Worm (Caenorhabditis elegans): ENCODE measurements around the gene gst-15.

DNA sequence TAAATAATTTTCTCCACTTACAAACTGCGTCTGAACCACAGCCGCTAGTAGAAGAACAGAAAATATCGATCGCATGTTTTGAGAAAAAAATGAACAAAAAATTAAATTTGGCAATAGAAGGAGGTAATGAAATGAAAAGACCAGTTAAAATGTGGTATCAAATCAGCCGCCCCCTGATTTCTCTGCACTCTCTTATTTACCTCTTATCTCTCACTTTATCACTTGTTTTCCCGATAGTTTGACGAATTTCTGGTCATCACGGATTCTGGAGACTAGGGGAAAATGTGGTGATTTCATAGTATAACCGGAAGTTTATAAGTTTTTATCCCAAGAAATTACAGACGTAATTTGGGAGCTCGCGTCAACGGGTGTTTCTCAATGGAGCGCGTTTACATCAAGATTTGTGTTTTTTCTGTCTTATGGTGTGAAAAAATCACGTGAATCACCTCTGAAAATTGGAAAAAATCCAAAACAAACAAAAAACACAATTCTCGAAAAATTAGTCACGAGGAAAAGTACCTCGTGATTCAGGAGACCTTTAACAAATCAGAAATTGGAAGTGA is 19.3 kb downstream of the gst-15 start, which contains the start of gene clec-146:
- TF ChIP-seq snpc-4 (tag; optimal IDR thresholded peaks at IDR 0.05), result no peak
- TF ChIP-seq nhr-90 (tag; optimal IDR thresholded peaks at IDR 0.05; ENCODE audit: poor library complexity), result no peak
- no peak for TF ChIP-seq ceh-8 (GFP tag; optimal IDR thresholded peaks at IDR 0.05)
- TF ChIP-seq zag-1 (tag; optimal IDR thresholded peaks at IDR 0.05), result no peak
- TF ChIP-seq ztf-4 (tag; optimal IDR thresholded peaks at IDR 0.05), result no peak
- no peak for TF ChIP-seq unc-62 (GFP tag; optimal IDR thresholded peaks at IDR 0.05)
- TF ChIP-seq lin-39 (tag; optimal IDR thresholded peaks at IDR 0.05), result no peak
- TF ChIP-seq sox-4 (tag; optimal IDR thresholded peaks at IDR 0.05), result no peak
- no peak for TF ChIP-seq efl-1 (optimal IDR thresholded peaks at IDR 0.05)
- peak in 1 of 2 experiments; percentile 92 for TF ChIP-seq efl-1 (GFP tag; optimal IDR thresholded peaks at IDR 0.05 in 1 of 2)
- no peak for TF ChIP-seq ceh-82 (tag; optimal IDR thresholded peaks at IDR 0.05)
- TF ChIP-seq efl-3 (GFP tag; optimal IDR thresholded peaks at IDR 0.05), result no peak
- no peak for TF ChIP-seq aly-2 (tag; optimal IDR thresholded peaks at IDR 0.05)
- TF ChIP-seq fos-1 (tag; optimal IDR thresholded peaks at IDR 0.05), result no peak
- TF ChIP-seq alr-1 (tag; optimal IDR thresholded peaks at IDR 0.05; ENCODE audit: borderline replicate concordance), result no peak
